Fruit fly (Drosophila melanogaster): Measurements from ENCODE around the gene Pak.

DNA sequence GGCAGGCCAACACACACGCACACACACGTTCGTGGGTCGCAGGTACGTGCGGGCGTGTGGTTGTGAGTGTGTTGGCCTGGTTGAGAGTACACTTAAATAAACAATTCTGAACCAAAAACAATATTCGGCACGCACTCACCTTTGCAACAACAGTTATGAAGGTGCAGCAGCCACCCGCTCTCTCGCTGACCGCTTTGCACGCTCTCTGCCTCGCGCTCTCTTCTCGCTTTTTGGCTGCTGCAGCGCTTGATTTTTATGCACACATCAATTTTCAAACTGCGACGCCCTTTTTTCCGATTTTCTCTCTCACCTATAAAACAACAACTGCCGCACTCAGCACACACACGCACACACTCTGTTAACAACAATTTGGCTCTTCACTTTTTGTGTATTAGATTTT is 54.5 kb downstream of the Pak start:
- TF ChIP-seq psq (GFP tag; optimal IDR thresholded peaks at IDR 0.05) (no peak), h (GFP tag; optimal IDR thresholded peaks at IDR 0.05) (no peak), sv (GFP tag; optimal IDR thresholded peaks at IDR 0.05) (no peak)
